Fruit fly (Drosophila melanogaster): ENCODE results near the gene CG14050.
A peak's percentile ranks its signal among the peaks of the same experiment; 100 is the strongest.

CG14050 gene

DNA sequence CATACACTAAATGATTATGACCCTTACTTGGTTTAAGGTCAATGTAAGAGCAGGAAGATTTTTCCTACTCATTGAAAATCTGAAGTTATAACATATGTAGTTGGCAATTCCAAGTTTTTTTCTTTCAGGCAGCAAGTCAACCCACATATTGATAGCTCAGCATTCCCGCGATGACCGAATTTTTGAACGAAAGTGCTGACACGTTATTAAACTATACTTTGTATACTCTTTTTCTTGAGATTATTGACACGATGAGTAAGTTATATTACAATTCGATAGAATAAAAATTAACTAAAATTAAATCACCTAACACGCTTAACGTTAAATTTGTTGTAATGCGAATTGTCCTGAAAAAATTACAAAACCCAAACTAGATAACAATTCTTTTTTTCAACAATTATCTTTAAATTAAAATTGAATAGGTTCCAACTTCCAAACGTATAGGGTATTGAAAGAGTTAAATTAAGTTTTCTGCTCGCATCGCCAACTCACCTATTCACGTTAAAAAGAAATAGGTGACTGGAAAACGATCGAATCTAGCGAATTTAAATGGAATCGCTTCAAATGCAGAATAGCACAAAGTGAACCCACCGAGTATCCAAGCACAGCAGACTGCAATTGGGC is 50.7 kb downstream of the CG14050 start, which contains the start of gene Vml:
Vml (plus strand) TSS at position 574 of the 624 bp plus-strand sequence.
- TF ChIP-seq sens (GFP tag) = peak; percentile 57
- no peak for TF ChIP-seq CG9932 (GFP tag; IDR thresholded peaks at IDR 0.05)
- no peak for TF ChIP-seq CG8478 (optimal IDR thresholded peaks at IDR 0.05)
- peak; percentile 14; the same call in 2 of the 4 replicates for TF ChIP-seq Dll (GFP tag; IDR thresholded peaks at IDR 0.05; ENCODE audit: partially characterized antibody)
- no peak for TF ChIP-seq Xbp1 (GFP tag; optimal IDR thresholded peaks at IDR 0.05)
- TF ChIP-seq Deaf1 (tag; optimal IDR thresholded peaks at IDR 0.05) = no peak
- TF ChIP-seq CG12071 (GFP tag; optimal IDR thresholded peaks at IDR 0.05) = no peak
